Fruit fly (Drosophila melanogaster) whole organism, embryonic: ENCODE measurements around the gene CG5446.
A peak's percentile ranks its signal among the peaks of the same experiment; 100 is the strongest.

ENCODE experiments used
- CG10147 ChIP-seq: fragments of 200-800 bp; sonication (Bioruptor generic); optimal IDR thresholded peaks from 2 replicates; lab custom pipeline; 2019; ENCODE audit warnings: missing biosample characterization, mild to moderate bottlenecking, missing genetic modification characterization, moderate library complexity
- CG10543 ChIP-seq: fragments of 200-800 bp; sonication (Bioruptor generic); optimal IDR thresholded peaks from 3 replicates; lab custom pipeline; 2017; ENCODE audit warnings: missing biosample characterization, mild to moderate bottlenecking, missing genetic modification characterization, moderate library complexity
- CG11504 ChIP-seq: fragments of 200-800 bp; sonication (Bioruptor generic); optimal IDR thresholded peaks from 3 replicates; lab custom pipeline; 2019; ENCODE audit warnings: missing biosample characterization, mild to moderate bottlenecking, missing genetic modification characterization, moderate library complexity
- CG12071 ChIP-seq: fragments of 200-800 bp; sonication (Bioruptor generic); optimal IDR thresholded peaks from 3 replicates; lab custom pipeline; 2018; ENCODE audit warnings: missing biosample characterization, mild to moderate bottlenecking, missing genetic modification characterization
- CG12299 ChIP-seq: fragments of 200-800 bp; sonication (Bioruptor generic); optimal IDR thresholded peaks from 2 replicates; lab custom pipeline; 2018; ENCODE audit warnings: missing biosample characterization, mild to moderate bottlenecking, missing genetic modification characterization
- CG1233 ChIP-seq: fragments of 200-800 bp; sonication (Bioruptor generic); optimal IDR thresholded peaks from 4 replicates; lab custom pipeline; 2018; ENCODE audit warnings: missing biosample characterization, mild to moderate bottlenecking, missing genetic modification characterization
- CG13123 ChIP-seq: fragments of 200-800 bp; sonication (Bioruptor generic); optimal IDR thresholded peaks from 2 replicates; lab custom pipeline; 2016; ENCODE audit warnings: missing biosample characterization, missing genetic modification characterization
- CG15479 ChIP-seq: fragments of 200-800 bp; sonication (Bioruptor generic); optimal IDR thresholded peaks from 3 replicates; lab custom pipeline; 2019; ENCODE audit warnings: missing biosample characterization, mild to moderate bottlenecking, missing genetic modification characterization, moderate library complexity
- CG17385 ChIP-seq: fragments of 200-800 bp; sonication (Bioruptor generic); optimal IDR thresholded peaks from 3 replicates; lab custom pipeline; 2018; ENCODE audit warnings: missing biosample characterization, mild to moderate bottlenecking, missing genetic modification characterization
- CG18476 ChIP-seq: fragments of 200-800 bp; sonication (Bioruptor generic); optimal IDR thresholded peaks from 2 replicates; lab custom pipeline; 2016; ENCODE audit warnings: missing biosample characterization, mild to moderate bottlenecking, missing genetic modification characterization
- CG2129 ChIP-seq: fragments of 200-800 bp; sonication (Bioruptor generic); IDR thresholded peaks from 2 replicates; pipeline ENCODE4 v1.3.6; 2022; ENCODE audit warnings: missing biosample characterization, missing genetic modification characterization; ENCODE audit not compliant: partially characterized antibody
- CG2202 ChIP-seq: fragments of 200-800 bp; sonication (Bioruptor generic); optimal IDR thresholded peaks from 2 replicates; lab custom pipeline; 2018; ENCODE audit warnings: missing biosample characterization, mild to moderate bottlenecking, missing genetic modification characterization
- CG31441 ChIP-seq: fragments of 200-800 bp; sonication (Bioruptor generic); IDR thresholded peaks from 2 replicates; pipeline ENCODE4 v1.3.6; 2022; ENCODE audit warnings: missing biosample characterization, missing genetic modification characterization
- CG33213 ChIP-seq: fragments of 200-800 bp; sonication (Bioruptor generic); optimal IDR thresholded peaks from 3 replicates; lab custom pipeline; 2016; ENCODE audit warnings: missing biosample characterization, missing genetic modification characterization
- CG34376 ChIP-seq: fragments of 200-800 bp; sonication (Bioruptor generic); optimal IDR thresholded peaks from 2 replicates; lab custom pipeline; 2018; ENCODE audit warnings: missing biosample characterization, mild to moderate bottlenecking, missing genetic modification characterization
- CG5245 ChIP-seq: fragments of 200-800 bp; sonication (Bioruptor generic); optimal IDR thresholded peaks from 3 replicates; lab custom pipeline; 2016; ENCODE audit warnings: missing biosample characterization, missing genetic modification characterization
- CG6254 ChIP-seq: fragments of 200-800 bp; sonication (Bioruptor generic); optimal IDR thresholded peaks from 3 replicates; lab custom pipeline; 2017; ENCODE audit warnings: mild to moderate bottlenecking, missing biosample characterization, missing genetic modification reagents, missing genetic modification characterization
- CG6791 ChIP-seq: fragments of 200-800 bp; sonication (Bioruptor generic); IDR thresholded peaks from 3 replicates; pipeline ENCODE4 v1.3.6; 2022; ENCODE audit warnings: missing biosample characterization, missing genetic modification characterization; ENCODE audit not compliant: partially characterized antibody
- CG7987 ChIP-seq: fragments of 200-800 bp; sonication (Bioruptor generic); optimal IDR thresholded peaks from 2 replicates; lab custom pipeline; 2018; ENCODE audit warnings: missing biosample characterization, mild to moderate bottlenecking, missing genetic modification characterization, moderate library complexity
- CG8290 ChIP-seq, 3 experiments: fragments of 200-800 bp; sonication (Bioruptor generic); optimal IDR thresholded peaks; 2 replicates each; lab custom pipeline; 2016 to 2019; ENCODE audit warnings: missing biosample characterization in 3 of 3, missing genetic modification characterization in 3 of 3, mild to moderate bottlenecking in 2 of 3, moderate library complexity in 1 of 3
- CG9797 ChIP-seq: fragments of 200-800 bp; sonication (Bioruptor generic); optimal IDR thresholded peaks from 3 replicates; lab custom pipeline; 2018; ENCODE audit warnings: missing biosample characterization, mild to moderate bottlenecking, missing genetic modification characterization
- CG9876 ChIP-seq: fragments of 200-800 bp; sonication (Bioruptor generic); optimal IDR thresholded peaks from 2 replicates; lab custom pipeline; 2016; ENCODE audit warnings: missing biosample characterization, missing genetic modification characterization
- Eip74EF ChIP-seq, 2 experiments: fragments of 200-800 bp in 1 of 2; fragments of >200 bp in 1 of 2; sonication (Bioruptor generic) in 1 of 2; optimal IDR thresholded peaks; 2 replicates each; lab custom pipeline; 2017 to 2019; ENCODE audit warnings: missing biosample characterization in 2 of 2, missing genetic modification characterization in 2 of 2, mild to moderate bottlenecking in 1 of 2, moderate library complexity in 1 of 2
- Fer1 ChIP-seq: fragments of 200-800 bp; sonication (Bioruptor generic); optimal IDR thresholded peaks from 2 replicates; lab custom pipeline; 2017; ENCODE audit warnings: missing biosample characterization, mild to moderate bottlenecking, missing genetic modification characterization
- Fer3 ChIP-seq: fragments of 200-800 bp; sonication (Bioruptor generic); optimal IDR thresholded peaks from 2 replicates; lab custom pipeline; 2018; ENCODE audit warnings: missing biosample characterization, mild to moderate bottlenecking, missing genetic modification characterization, moderate library complexity
- HmgD ChIP-seq: fragments of 200-800 bp; sonication (Bioruptor generic); optimal IDR thresholded peaks from 3 replicates; lab custom pipeline; 2016; ENCODE audit warnings: missing biosample characterization, missing genetic modification characterization
- Hmr ChIP-seq: fragments of 200-800 bp; sonication (Bioruptor generic); optimal IDR thresholded peaks from 3 replicates; lab custom pipeline; 2017; ENCODE audit warnings: mild to moderate bottlenecking, missing biosample characterization, missing genetic modification reagents, missing genetic modification characterization
- Jarid2 ChIP-seq: fragments of 200-800 bp; sonication (Bioruptor generic); optimal IDR thresholded peaks from 3 replicates; lab custom pipeline; 2017; ENCODE audit warnings: mild to moderate bottlenecking, missing biosample characterization, missing genetic modification reagents, missing genetic modification characterization
- Oaz ChIP-seq: fragments of 200-800 bp; sonication (Bioruptor generic); IDR thresholded peaks from 2 replicates; pipeline ENCODE4 v1.3.6; 2022; ENCODE audit warnings: missing biosample characterization, missing genetic modification characterization
- Tbp ChIP-seq: fragments of >200 bp; optimal IDR thresholded peaks from 2 replicates; lab custom pipeline; 2018; ENCODE audit warnings: missing biosample characterization, missing genetic modification characterization
- YL-1 ChIP-seq: fragments of 200-800 bp; sonication (Bioruptor generic); optimal IDR thresholded peaks from 3 replicates; lab custom pipeline; 2017; ENCODE audit warnings: missing biosample characterization, mild to moderate bottlenecking, missing genetic modification characterization
- az2 ChIP-seq: fragments of 200-800 bp; sonication (Bioruptor generic); optimal IDR thresholded peaks from 3 replicates; lab custom pipeline; 2016; ENCODE audit warnings: missing biosample characterization, missing genetic modification characterization
- fu2 ChIP-seq: fragments of 200-800 bp; sonication (Bioruptor generic); optimal IDR thresholded peaks from 2 replicates; lab custom pipeline; 2016; ENCODE audit warnings: missing biosample characterization, missing genetic modification characterization
- gem ChIP-seq: fragments of 200-800 bp; sonication (Bioruptor generic); optimal IDR thresholded peaks from 2 replicates; lab custom pipeline; 2019; ENCODE audit warnings: missing biosample characterization, mild to moderate bottlenecking, missing genetic modification characterization, moderate library complexity
- grn ChIP-seq: fragments of 200-800 bp; sonication (Bioruptor generic); optimal IDR thresholded peaks from 3 replicates; lab custom pipeline; 2017; ENCODE audit warnings: missing biosample characterization, missing genetic modification characterization
- gsb ChIP-seq: fragments of 200-800 bp; sonication (Bioruptor generic); IDR thresholded peaks from 2 replicates; pipeline ENCODE4 v1.3.6; 2022; ENCODE audit warnings: missing biosample characterization, missing genetic modification characterization
- mam ChIP-seq: fragments of 200-800 bp; sonication (Bioruptor generic); optimal IDR thresholded peaks from 3 replicates; lab custom pipeline; 2016; ENCODE audit warnings: missing biosample characterization, missing genetic modification characterization
- mld ChIP-seq: fragments of 200-800 bp; sonication (Bioruptor generic); IDR thresholded peaks from 3 replicates; pipeline ENCODE4 v1.3.6; 2022; ENCODE audit warnings: missing biosample characterization, missing genetic modification characterization; ENCODE audit not compliant: partially characterized antibody
- pan ChIP-seq, 4 experiments: fragments of >200 bp in 3 of 4; fragments of 200-800 bp in 1 of 4; sonication (Bioruptor generic) in 1 of 4; optimal IDR thresholded peaks in 3 of 4; IDR thresholded peaks in 1 of 4; 2 replicates each; pipeline versions ENCODE4 v1.3.6 to Lab custom; 2017 to 2022; ENCODE audit warnings: missing biosample characterization in 2 of 4, missing genetic modification characterization in 2 of 4, mixed read lengths in 1 of 4
- phol ChIP-seq: fragments of 200-800 bp; sonication (Bioruptor generic); optimal IDR thresholded peaks from 3 replicates; lab custom pipeline; 2018; ENCODE audit warnings: missing biosample characterization, mild to moderate bottlenecking, missing genetic modification characterization, moderate library complexity
- scrt ChIP-seq: fragments of 200-800 bp; sonication (Bioruptor generic); optimal IDR thresholded peaks from 2 replicates; lab custom pipeline; 2018; ENCODE audit warnings: missing biosample characterization, mild to moderate bottlenecking, missing genetic modification characterization, moderate library complexity
- seq ChIP-seq: fragments of 200-800 bp; sonication (Bioruptor generic); IDR thresholded peaks from 2 replicates; pipeline ENCODE4 v1.3.6; 2022; ENCODE audit warnings: missing biosample characterization, missing genetic modification characterization
- slp2 ChIP-seq: fragments of 200-800 bp; sonication (Bioruptor generic); optimal IDR thresholded peaks from 2 replicates; lab custom pipeline; 2016; ENCODE audit warnings: missing biosample characterization, missing genetic modification characterization
- twi ChIP-seq: fragments of 200-800 bp; optimal IDR thresholded peaks from 2 replicates; lab custom pipeline; 2019; ENCODE audit warnings: missing biosample characterization, mild to moderate bottlenecking, missing genetic modification characterization, moderate library complexity
- vfl ChIP-seq: fragments of 200-800 bp; sonication (Bioruptor generic); optimal IDR thresholded peaks from 2 replicates; lab custom pipeline; 2016; ENCODE audit warnings: missing biosample characterization, missing genetic modification characterization
- wek ChIP-seq: fragments of 200-800 bp; sonication (Bioruptor generic); optimal IDR thresholded peaks from 3 replicates; lab custom pipeline; 2018; ENCODE audit warnings: missing biosample characterization, mild to moderate bottlenecking, missing genetic modification characterization, moderate library complexity
- z ChIP-seq: fragments of 200-800 bp; sonication (Bioruptor generic); IDR thresholded peaks from 3 replicates; pipeline ENCODE4 v1.3.6; 2022; ENCODE audit warnings: missing biosample characterization, missing genetic modification characterization

Gene CG5446

DNA sequence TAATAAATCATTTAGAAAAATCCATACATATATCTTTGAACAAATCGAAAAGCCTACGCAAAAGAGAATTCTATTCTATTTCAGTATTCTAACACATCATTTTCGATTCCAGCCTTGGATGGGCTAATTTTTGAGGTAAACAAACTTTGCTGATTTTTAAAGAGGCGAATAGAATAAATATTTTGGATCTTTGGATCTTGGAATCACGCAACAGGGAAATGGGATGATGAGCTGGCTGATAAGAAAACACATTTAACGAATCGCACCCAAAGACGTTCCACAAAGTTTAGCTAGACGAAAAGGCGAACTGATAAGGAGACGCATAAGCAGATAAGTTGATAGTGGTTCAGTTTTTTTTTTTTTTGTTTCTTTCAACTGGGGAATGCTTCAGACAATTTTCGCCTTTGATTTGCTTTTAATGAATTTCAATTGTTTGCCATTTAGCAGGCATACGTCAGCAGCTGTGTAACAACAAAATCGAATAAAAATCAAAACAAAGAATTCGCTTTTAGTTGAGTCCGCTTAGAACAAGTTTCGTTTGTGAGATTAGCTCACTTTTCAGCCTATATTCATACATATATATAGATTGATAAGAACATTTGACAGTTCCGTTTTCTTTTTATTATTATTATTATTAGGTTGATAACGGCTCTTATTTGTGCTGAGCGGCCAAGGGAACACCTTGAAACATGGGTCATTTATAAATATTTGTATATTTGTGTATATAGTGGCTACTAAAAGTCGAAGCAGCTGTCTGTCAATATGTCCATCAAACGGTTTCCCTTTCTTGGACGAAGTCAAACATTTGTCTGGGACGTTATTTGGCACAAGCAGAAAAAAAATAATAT lies 37.9 kb upstream of the CG5446 start (continued):
- peak; percentile 47 for TF ChIP-seq CG2202 (tag; lab: Kevin White, UChicago)
- no peak for TF ChIP-seq CG8290 (GFP tag; optimal IDR thresholded peaks at IDR 0.05; lab: Kevin White, UChicago)
- TF ChIP-seq CG8290 (tag; optimal IDR thresholded peaks at IDR 0.05; lab: Kevin White, UChicago): no peak
- peak; percentile 27 for TF ChIP-seq CG18476 (GFP tag; lab: Kevin White, UChicago)
- peak; percentile 44 for TF ChIP-seq CG10543 (GFP tag; lab: Kevin White, UChicago)
- TF ChIP-seq mld (GFP tag; lab: Robert Waterston, UW): no peak
- peak in 1 of 2 experiments; percentile 23 for TF ChIP-seq Eip74EF (GFP tag; optimal IDR thresholded peaks at IDR 0.05; lab: Kevin White, UChicago)
- no peak for TF ChIP-seq gsb (GFP tag; lab: Robert Waterston, UW)
- no peak for TF ChIP-seq CG9876
- no peak for TF ChIP-seq pan (optimal IDR thresholded peaks at IDR 0.05; lab: Kevin White, UChicago)
- no peak for TF ChIP-seq pan (GFP tag; optimal IDR thresholded peaks at IDR 0.05 in 1 of 2, IDR thresholded peaks at IDR 0.05 in 1 of 2)
- TF ChIP-seq CG2129: no peak
- TF ChIP-seq CG17385 (GFP tag; lab: Kevin White, UChicago): peak; percentile 5
- TF ChIP-seq CG6791 (GFP tag; lab: Robert Waterston, UW): no peak
- peak; percentile 11 for TF ChIP-seq Fer3 (tag; lab: Kevin White, UChicago)
- no peak for TF ChIP-seq slp2
- peak; percentile 31 for TF ChIP-seq CG10147 (GFP tag; lab: Kevin White, UChicago)
- peak; percentile 61 for TF ChIP-seq Hmr (GFP tag; lab: Kevin White, UChicago)
- TF ChIP-seq scrt (GFP tag; lab: Kevin White, UChicago): peak; percentile 7
- no peak for TF ChIP-seq CG9797 (GFP tag; lab: Kevin White, UChicago)
- peak; percentile 27 for TF ChIP-seq wek
- TF ChIP-seq CG12299 (tag; lab: Kevin White, UChicago): peak; percentile 10
- no peak for TF ChIP-seq phol (tag; lab: Kevin White, UChicago)
- TF ChIP-seq az2 (GFP tag; lab: Kevin White, UChicago): no peak
- TF ChIP-seq mam (GFP tag; lab: Kevin White, UChicago): no peak
- no peak for TF ChIP-seq HmgD (GFP tag; lab: Kevin White, UChicago)
- peak; percentile 17 for TF ChIP-seq CG6254 (GFP tag; lab: Kevin White, UChicago)
- TF ChIP-seq gem (tag; lab: Kevin White, UChicago): peak; percentile 56
- peak; percentile 63 for TF ChIP-seq CG7987 (GFP tag; lab: Kevin White, UChicago)
- TF ChIP-seq CG33213 (GFP tag; lab: Kevin White, UChicago): no peak
- TF ChIP-seq z (GFP tag; lab: Robert Waterston, UW): 0 out of 3 replicates have a peak, but pooled peaks have one; percentile 42
- no peak for TF ChIP-seq CG5245 (GFP tag; lab: Kevin White, UChicago)
- no peak for TF ChIP-seq Tbp (GFP tag; lab: Kevin White, UChicago)
- peak; percentile 78 for TF ChIP-seq CG34376
- TF ChIP-seq YL-1 (GFP tag; lab: Kevin White, UChicago): no peak
- TF ChIP-seq Jarid2 (GFP tag; lab: Kevin White, UChicago): peak; percentile 10
- 0 out of 2 replicates have a peak, but pooled peaks have one; percentile 22 for TF ChIP-seq seq (GFP tag; lab: Robert Waterston, UW)
- no peak for TF ChIP-seq Oaz (GFP tag; lab: Robert Waterston, UW)
- TF ChIP-seq grn (GFP tag; lab: Kevin White, UChicago): peak; percentile 2
- no peak for TF ChIP-seq vfl (GFP tag; lab: Kevin White, UChicago)
- TF ChIP-seq CG11504 (tag; lab: Kevin White, UChicago): peak; percentile 33
- peak; percentile 10 for TF ChIP-seq CG1233
- TF ChIP-seq CG13123: no peak
- peak; percentile 44; the same call in 1 of the 2 replicates for TF ChIP-seq CG31441
- peak; percentile 24 for TF ChIP-seq twi (tag; lab: Kevin White, UChicago)
- no peak for TF ChIP-seq fu2 (GFP tag; lab: Kevin White, UChicago)
- peak; percentile 53 for TF ChIP-seq CG12071 (GFP tag; lab: Kevin White, UChicago)
- TF ChIP-seq Fer1: peak; percentile 37
- TF ChIP-seq CG15479 (GFP tag; lab: Kevin White, UChicago): no peak
